Worm (Caenorhabditis elegans) whole organism, dauer: ENCODE data around the gene subs-4.

Experiments used
- unc-62 ChIP-seq: sonication (generic microtip); optimal IDR thresholded peaks from 2 replicates; lab custom pipeline; 2017; ENCODE audit warnings: missing biosample characterization, missing genetic modification reagents, missing genetic modification characterization

Gene subs-4

DNA sequence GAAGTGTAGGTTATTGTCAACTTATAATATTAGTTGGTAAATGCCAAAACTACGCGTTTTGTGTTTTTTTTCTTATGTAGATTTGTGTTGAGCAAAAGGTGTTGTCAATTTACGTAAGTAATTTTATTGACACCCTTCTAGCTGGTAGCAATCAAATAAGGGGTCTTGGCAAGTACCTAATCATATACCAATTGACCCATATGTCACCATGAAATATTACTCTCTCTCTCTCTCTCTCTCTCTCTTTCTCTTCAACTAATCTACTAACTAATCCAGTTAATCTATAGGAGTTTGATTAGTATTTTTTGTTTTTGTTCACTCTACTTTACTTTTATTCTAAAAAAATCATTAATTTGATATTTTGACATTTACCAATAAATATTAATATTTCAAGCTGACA is 22.6 kb upstream of the subs-4 start:
- TF ChIP-seq unc-62 (GFP tag; lab: Kevin White, UChicago): no peak

- TF ChIP-seq unc-62 (GFP tag; lab: Kevin White, UChicago): no peak
Measured at ce11 chrIII:11360156-11360555, 21.9 kb upstream of the subs-4 start, which contains the start of gene T28D6.4. Gene T28D6.4, plus strand, starts transcription at chrIII:11360456.

DNA sequence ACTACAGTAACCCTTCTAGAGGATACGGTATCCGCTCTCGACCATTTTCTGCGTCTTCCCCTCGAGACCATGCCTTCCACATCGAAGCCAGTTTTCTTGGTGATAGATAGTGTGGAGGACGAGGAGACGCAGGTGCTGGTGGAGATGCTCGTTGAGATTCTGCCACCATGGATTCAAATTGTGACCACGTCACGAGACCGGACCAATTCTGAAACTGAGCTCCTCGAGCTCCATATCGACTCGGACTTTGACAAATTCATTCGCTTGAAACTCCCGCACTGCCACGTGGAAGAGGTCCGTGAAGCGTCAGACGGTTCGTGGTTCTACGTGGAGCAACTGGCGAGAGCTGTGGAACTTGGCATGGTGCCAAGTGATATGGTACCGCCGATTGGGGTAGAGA is 20.6 kb upstream of the subs-4 start:
- no peak for TF ChIP-seq unc-62 (GFP tag; lab: Kevin White, UChicago)

DNA sequence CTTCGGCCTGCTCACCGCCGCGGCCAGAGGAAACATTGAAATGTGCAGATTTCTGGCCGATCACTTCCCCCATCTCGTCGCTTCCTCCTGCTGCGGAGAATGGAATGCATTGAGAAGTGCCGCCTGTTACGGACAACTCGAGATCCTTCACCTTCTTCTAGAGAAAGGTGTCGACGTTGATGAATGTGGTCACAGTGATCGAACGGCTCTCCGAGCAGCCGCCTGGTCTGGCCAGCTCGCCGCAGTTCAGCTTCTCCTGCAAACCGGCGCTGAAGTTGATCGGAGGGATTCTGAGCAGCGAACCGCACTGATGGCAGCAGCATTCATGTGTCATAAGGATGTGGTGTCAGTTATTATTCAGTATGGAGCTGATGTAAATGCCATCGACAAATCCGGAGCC is 19.1 kb upstream of the subs-4 start:
- TF ChIP-seq unc-62 (GFP tag; lab: Kevin White, UChicago): no peak

ce11 chrIII:11366467-11366866 is 15.6 kb upstream of the subs-4 start, which contains the start of gene T28D6.3:
Gene T28D6.3, plus strand, starts transcription at chrIII:11366767.
- TF ChIP-seq unc-62 (GFP tag; lab: Kevin White, UChicago): no peak

ce11 chrIII:11371236-11371635 is 10.8 kb upstream of the subs-4 start:
- TF ChIP-seq unc-62 (GFP tag; lab: Kevin White, UChicago): no peak

DNA sequence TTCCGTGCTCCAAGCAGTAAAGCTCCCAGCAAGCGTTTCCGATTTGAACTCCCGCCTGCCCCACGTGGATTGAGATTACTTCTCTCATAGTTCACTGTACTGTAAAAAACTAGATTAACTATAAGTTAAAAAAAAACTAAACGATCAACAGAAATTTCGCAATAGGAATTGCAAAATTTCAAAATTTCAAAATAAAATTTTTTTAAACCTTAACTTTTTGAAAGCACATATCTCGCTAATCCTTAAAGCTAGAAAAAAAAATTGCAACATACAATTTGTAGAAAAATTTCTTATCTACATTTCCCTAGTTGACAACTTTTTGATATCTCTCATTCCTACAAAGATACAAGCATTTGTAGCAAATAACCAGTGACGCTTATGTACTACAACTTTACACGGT is 10.3 kb upstream of the subs-4 start, which contains the start of gene tba-7:
Gene tba-7 (minus strand): TSS at position 101 of the 400 bp plus-strand sequence.
- no peak for TF ChIP-seq unc-62 (GFP tag; lab: Kevin White, UChicago)

ce11 chrIII:11372199-11372938 is 9.7 kb upstream of the subs-4 start:
- TF ChIP-seq unc-62 (GFP tag; lab: Kevin White, UChicago): no peak

- no peak for TF ChIP-seq unc-62 (GFP tag; lab: Kevin White, UChicago)
Measured at ce11 chrIII:11377880-11378279, 4.1 kb upstream of the subs-4 start, which contains the start of gene dpy-18. Gene dpy-18, minus strand, starts transcription at chrIII:11377980.

ce11 chrIII:11378450-11378849 is 3.6 kb upstream of the subs-4 start:
- TF ChIP-seq unc-62 (GFP tag; lab: Kevin White, UChicago): no peak

DNA sequence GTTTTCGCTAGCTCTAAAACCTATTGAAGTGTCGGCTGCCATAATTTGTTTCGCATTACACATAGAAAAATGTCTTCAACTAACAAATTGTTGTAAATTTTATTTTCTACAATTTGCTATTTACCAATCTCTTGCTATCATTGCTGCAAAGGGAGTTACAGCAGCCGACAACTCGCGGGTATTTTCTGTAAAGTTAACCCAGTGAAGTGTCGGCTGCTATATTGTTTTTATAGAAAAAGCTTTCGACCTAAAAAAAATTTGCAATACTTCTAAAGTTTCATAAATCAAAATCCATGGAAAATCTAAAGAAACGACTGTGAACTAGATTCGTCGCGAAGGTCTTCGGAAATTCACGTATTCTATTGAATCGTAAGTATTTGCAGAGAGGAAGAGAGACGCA is 3.1 kb upstream of the subs-4 start:
- TF ChIP-seq unc-62 (GFP tag; lab: Kevin White, UChicago): no peak

DNA sequence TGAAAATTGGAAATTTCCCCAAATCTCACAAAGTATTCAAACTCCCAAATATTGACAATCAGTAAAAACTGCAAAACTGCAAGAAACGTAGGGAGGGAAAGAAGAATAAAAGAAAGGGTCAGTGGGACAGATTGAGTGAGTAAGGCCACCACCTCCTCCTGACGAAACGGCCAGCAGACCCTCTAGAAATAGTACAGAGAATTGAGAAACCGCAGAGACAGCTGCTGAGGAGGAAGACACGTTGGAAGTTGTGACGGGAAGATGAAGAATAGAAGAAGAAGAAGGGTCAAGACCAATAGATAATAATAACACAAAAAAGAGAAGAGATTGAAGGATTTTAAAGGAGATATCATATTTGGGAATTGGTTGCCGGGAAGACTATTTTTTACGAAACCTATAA is 1.5 kb upstream of the subs-4 start:
- no peak for TF ChIP-seq unc-62 (GFP tag; lab: Kevin White, UChicago)

DNA sequence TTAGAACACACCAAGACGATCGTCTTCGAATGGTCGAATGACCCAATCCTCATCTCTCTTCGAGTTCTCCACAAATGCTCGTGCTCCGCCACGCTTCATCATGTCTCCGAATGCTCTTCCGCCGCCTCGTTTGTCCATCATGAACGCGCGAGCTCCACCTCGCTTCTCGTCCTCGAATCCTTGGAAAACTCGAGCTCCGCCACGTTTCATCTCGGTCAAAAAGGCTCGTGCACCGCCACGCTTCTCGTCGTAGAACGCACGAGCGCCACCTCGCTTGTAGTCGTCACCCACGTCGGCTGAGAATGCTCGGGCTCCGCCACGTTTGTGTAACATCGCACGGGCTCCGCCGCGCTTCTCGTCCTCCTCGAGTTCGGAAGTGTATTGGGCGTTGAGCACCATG is 7.4 kb downstream of the subs-4 start:
- TF ChIP-seq unc-62 (GFP tag; lab: Kevin White, UChicago): no peak

ce11 chrIII:11390832-11391231 is 8.8 kb downstream of the subs-4 start:
- TF ChIP-seq unc-62 (GFP tag; lab: Kevin White, UChicago): no peak

- TF ChIP-seq unc-62 (GFP tag; lab: Kevin White, UChicago): no peak
Measured at ce11 chrIII:11391601-11392520, 9.8 kb downstream of the subs-4 start.

- no peak for TF ChIP-seq unc-62 (GFP tag; lab: Kevin White, UChicago)
Measured at ce11 chrIII:11392740-11393139, 10.7 kb downstream of the subs-4 start.
